Fruit fly (Drosophila melanogaster): ENCODE measurements around the gene CG33500.

dm6 chr3L:11552996-11553671, 44.7 kb downstream of the CG33500 start:
- TF ChIP-seq ttk (optimal IDR thresholded peaks at IDR 0.05) (no peak), h (optimal IDR thresholded peaks at IDR 0.05) (no peak), Myc (optimal IDR thresholded peaks at IDR 0.05) (no peak)
